Worm (Caenorhabditis elegans): ENCODE measurements around the gene F26D10.13.

The F26D10.13 gene

ce11 chrIV:17263714-17264113 lies 900 bp downstream of the F26D10.13 start:
- no peak for TF ChIP-seq unc-62 (GFP tag; optimal IDR thresholded peaks at IDR 0.05)

ce11 chrIV:17262385-17262784 lies 2.2 kb downstream of the F26D10.13 start, which contains the start of gene ZK550.6:
Gene ZK550.6 (minus strand): TSS chrIV:17262485.
- TF ChIP-seq unc-62 (GFP tag; optimal IDR thresholded peaks at IDR 0.05) = no peak

DNA sequence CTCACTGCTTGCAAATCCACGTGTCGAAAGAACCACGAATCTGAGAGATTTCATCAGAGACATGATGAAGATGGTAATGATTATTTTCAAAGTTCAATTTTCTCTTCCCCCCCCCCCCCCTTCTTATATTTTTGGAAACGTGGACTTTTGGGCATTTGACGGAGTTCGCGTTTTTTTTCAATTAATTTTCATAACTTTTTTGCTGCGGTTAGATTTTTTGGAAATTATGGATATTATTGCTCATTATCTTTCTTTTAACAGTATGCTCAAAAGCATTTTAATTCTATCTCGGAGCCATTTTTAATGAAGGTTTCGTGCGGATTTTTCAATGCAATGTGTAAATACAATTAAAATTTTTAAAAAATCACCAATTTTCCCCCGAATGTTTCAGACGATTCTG lies 5.3 kb downstream of the F26D10.13 start, which contains the start of gene phyh-1:
Gene phyh-1, minus strand, starts transcription at position 101 of the 400 bp plus-strand sequence.
- no peak for TF ChIP-seq unc-62 (GFP tag; optimal IDR thresholded peaks at IDR 0.05)

DNA sequence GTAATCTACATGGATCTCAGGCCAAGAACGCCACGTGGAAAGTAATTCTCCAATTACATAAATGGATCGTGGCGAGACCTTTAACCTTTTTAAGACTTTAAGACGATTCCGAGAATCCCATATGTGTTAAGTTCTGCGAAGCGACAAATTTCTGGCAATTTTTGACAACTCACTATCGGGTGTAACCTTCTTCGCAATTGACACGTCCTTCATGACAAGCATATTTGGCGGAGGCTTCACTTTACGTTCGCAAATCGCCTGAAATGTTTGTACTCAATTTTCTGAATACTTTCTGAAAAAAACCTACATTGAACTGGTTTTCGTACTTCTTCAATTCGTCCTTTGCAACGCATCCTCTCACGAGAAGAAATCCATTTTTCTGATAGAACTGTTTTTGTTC lies 5.8 kb downstream of the F26D10.13 start:
- no peak for TF ChIP-seq unc-62 (GFP tag; optimal IDR thresholded peaks at IDR 0.05)

- TF ChIP-seq unc-62 (GFP tag; optimal IDR thresholded peaks at IDR 0.05) = no peak
These were observed 9.6 kb downstream of the F26D10.13 start, which contains the start of gene gtf-2E1 for ce11 chrIV:17255001-17255400. Gene gtf-2E1 (plus strand): TSS chrIV:17255301.

ce11 chrIV:17253435-17253834 lies 11.2 kb downstream of the F26D10.13 start:
- TF ChIP-seq unc-62 (GFP tag; optimal IDR thresholded peaks at IDR 0.05) = no peak

DNA sequence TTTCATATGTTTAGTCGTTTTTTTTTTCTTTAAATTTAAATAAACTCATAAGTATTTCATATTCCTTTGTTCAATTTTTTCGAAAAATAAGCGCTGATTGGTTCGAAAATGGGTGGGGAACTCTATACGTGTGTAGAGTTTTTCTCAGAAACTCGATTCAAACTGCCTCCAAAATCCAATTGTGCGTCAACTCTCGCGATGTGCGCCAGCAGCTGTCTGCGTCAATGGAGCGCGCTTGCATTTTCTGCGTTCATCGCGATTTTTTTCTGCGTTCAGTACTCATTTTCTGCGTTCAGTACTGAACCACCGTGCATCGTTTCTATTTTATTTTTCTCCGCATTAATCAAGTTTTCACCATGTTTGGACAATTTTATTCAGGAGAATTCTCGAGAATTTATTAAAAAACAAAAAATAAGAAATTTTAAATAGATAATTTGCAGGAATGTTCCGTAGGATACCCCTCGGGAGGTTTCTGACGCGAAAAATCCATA lies 14.9 kb downstream of the F26D10.13 start, which contains the start of gene eelo-2:
Gene eelo-2, plus strand, starts transcription at position 441 of the 491 bp plus-strand sequence.
- TF ChIP-seq unc-62 (GFP tag; optimal IDR thresholded peaks at IDR 0.05) = no peak

DNA sequence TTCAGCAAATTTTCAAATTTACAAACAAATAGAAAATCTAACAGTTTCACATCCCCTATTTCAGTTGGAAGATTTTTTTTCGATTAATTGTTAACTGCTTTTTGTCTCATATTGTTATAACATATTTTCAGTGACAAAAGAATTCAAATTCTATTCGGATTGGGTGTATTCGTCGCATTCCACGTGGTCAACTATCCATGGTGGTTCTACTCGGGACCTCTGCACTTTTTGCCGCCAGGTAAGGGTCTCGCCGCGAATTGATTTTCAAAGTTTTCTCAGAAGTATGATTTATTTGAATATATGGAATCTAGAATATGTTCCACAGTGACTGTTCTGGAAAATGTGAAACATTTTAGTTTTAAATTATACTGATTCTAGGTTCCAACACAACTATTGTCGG lies 16.1 kb downstream of the F26D10.13 start:
- no peak for TF ChIP-seq unc-62 (GFP tag; optimal IDR thresholded peaks at IDR 0.05)

- no peak for TF ChIP-seq unc-62 (GFP tag; optimal IDR thresholded peaks at IDR 0.05)
These were observed 17.4 kb downstream of the F26D10.13 start for ce11 chrIV:17247184-17247583.

DNA sequence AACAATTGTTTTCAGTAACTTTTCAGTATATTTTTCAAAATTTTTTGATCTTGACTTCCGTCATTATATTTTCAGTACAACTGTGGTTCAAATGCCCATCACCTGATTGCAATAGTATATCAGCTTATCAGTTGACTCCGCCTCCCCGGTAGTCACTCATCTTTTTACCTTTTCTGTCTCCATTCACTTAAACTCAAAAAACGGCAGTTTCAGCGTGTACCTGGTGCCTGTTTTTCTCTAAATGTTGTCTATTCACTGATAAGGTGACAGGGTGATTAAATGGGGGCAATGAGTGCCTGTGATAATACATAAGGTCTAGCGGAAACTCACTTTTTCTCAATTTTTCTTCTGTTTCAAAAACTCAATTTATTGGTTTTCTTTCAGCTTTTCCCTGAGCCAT lies 19.4 kb downstream of the F26D10.13 start, which contains the start of gene ZK550.2:
Gene ZK550.2, plus strand, starts transcription at position 385 of the 400 bp plus-strand sequence.
- no peak for TF ChIP-seq unc-62 (GFP tag; optimal IDR thresholded peaks at IDR 0.05)

DNA sequence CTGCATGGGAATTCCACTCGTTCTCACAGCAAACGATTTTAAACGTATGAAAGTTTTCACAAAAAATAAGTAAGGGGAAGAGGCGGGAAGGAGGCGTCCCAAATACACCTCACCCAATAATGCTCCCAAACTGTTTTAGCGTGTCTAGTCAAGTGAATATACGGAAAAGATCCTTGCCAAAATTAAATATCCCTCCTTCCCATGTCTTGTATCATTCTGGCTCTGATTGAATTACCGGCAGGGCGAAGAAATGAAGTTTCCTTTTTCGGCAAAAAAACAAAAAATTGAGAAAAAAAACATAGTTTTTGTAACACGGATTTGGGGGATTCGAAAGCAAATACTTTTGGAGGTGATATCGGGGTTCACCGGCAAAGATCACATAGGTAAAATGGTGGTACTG lies 25.7 kb downstream of the F26D10.13 start:
- no peak for TF ChIP-seq unc-62 (GFP tag; optimal IDR thresholded peaks at IDR 0.05)

ce11 chrIV:17237029-17237428 lies 27.6 kb downstream of the F26D10.13 start:
- TF ChIP-seq unc-62 (GFP tag; optimal IDR thresholded peaks at IDR 0.05) = no peak

DNA sequence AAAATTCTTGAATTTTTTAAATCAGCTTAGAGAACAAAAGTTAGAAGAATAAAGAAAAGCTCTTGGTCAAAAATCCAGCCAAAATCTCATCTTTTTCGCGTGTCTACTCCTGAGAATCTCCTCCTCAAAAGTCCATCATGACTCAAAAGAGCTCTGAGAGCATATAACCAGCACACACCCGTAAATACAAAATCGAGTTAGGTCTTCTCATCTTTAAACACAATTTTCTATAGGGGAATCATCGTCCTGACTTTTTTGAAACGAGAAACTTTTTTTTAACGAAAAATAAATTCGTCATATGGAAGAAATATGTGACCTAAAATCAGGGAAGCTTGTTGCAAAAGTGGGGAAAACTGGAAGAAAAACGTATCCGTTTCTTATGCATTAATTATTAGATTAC lies 31.1 kb downstream of the F26D10.13 start:
- TF ChIP-seq unc-62 (GFP tag; optimal IDR thresholded peaks at IDR 0.05) = no peak

DNA sequence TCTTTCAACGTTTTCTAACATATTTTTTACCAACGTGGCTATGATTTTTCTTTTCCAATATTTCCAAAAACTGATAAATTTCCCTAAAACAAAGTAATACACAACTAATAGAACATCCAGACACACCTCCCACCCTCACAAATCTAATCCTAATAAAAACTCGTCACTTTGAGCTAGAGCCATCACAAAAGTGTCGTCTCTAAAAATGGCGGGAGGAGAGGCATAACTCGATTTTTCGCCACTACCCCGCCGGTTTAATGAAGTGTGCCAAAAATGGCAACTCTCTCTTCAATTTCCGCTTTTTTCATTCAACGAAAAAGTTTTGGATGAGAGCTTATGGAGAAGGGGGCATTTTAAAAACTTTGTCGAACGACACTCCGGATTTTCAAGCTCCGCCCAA lies 31.7 kb downstream of the F26D10.13 start:
- no peak for TF ChIP-seq unc-62 (GFP tag; optimal IDR thresholded peaks at IDR 0.05)

ce11 chrIV:17230958-17231357 lies 33.7 kb downstream of the F26D10.13 start, which contains the start of gene npr-32:
Gene npr-32 (minus strand): TSS chrIV:17231058.
- no peak for TF ChIP-seq unc-62 (GFP tag; optimal IDR thresholded peaks at IDR 0.05)

DNA sequence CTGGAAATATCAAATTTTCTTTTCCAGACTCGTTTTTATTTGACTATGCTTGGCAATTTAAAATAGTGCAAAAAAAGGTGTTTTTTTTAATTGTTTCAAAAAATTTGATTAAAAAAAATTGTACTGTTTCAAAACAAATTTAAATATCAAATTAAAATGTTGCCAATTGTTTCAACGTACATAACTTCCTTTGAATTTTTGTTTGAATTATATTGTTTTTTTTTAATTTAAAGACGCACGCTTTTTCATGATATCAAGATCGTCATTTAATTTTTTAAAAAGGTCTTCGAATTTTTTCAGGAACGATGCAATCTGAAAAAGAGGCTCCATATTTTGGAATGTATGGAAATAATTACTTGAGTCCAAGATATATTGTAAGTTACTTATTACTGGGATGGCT lies 41.1 kb downstream of the F26D10.13 start, which contains the start of gene Y116A8B.4:
Gene Y116A8B.4, plus strand, starts transcription at position 301 of the 400 bp plus-strand sequence.
- TF ChIP-seq unc-62 (GFP tag; optimal IDR thresholded peaks at IDR 0.05) = no peak

- no peak for TF ChIP-seq unc-62 (GFP tag; optimal IDR thresholded peaks at IDR 0.05)
These were observed 48.6 kb downstream of the F26D10.13 start, which contains the start of gene Y116A8B.1 for ce11 chrIV:17216048-17216447. Gene Y116A8B.1 (plus strand): TSS chrIV:17216348.

ce11 chrIV:17215070-17215469 lies 49.5 kb downstream of the F26D10.13 start:
- TF ChIP-seq unc-62 (GFP tag; optimal IDR thresholded peaks at IDR 0.05) = no peak

Data from whole organism, dauer.